Worm (Caenorhabditis elegans) whole organism, mixed stage, embryonic: Measurements from ENCODE around the gene C02F5.10.

Experiments
- ceh-39 ChIP-seq: fragments of 150-350 bp; optimal IDR thresholded peaks from 2 replicates; lab custom pipeline; 2014; ENCODE audit warnings: missing biosample characterization, missing genetic modification characterization
- lin-13 ChIP-seq: fragments of 150-350 bp; optimal IDR thresholded peaks from 2 replicates; lab custom pipeline; 2014; ENCODE audit warnings: missing biosample characterization, missing genetic modification characterization
- nhr-12 ChIP-seq: fragments of 150-350 bp; optimal IDR thresholded peaks from 2 replicates; lab custom pipeline; 2014; ENCODE audit warnings: missing biosample characterization, missing genetic modification characterization
- nhr-237 ChIP-seq: fragments of 150-350 bp; optimal IDR thresholded peaks from 2 replicates; lab custom pipeline; 2014; ENCODE audit warnings: missing biosample characterization, missing genetic modification characterization
- nhr-28 ChIP-seq: fragments of 150-350 bp; optimal IDR thresholded peaks from 2 replicates; lab custom pipeline; 2014; ENCODE audit warnings: missing biosample characterization, missing genetic modification characterization
- snpc-4 ChIP-seq: fragments of 150-350 bp; optimal IDR thresholded peaks from 2 replicates; lab custom pipeline; 2014; ENCODE audit warnings: missing biosample characterization, missing genetic modification characterization
- sptf-1 ChIP-seq: sonication (generic microtip); optimal IDR thresholded peaks from 2 replicates; lab custom pipeline; 2017; ENCODE audit warnings: mild to moderate bottlenecking, missing genetic modification characterization, moderate library complexity, missing compliant biosample characterization
- unc-39 ChIP-seq: fragments of 150-350 bp; optimal IDR thresholded peaks from 2 replicates; lab custom pipeline; 2014; ENCODE audit warnings: missing biosample characterization, missing genetic modification characterization
- unc-62 ChIP-seq: fragments of 150-350 bp; optimal IDR thresholded peaks from 2 replicates; lab custom pipeline; 2014; ENCODE audit warnings: missing biosample characterization, missing genetic modification reagents, missing genetic modification characterization

DNA sequence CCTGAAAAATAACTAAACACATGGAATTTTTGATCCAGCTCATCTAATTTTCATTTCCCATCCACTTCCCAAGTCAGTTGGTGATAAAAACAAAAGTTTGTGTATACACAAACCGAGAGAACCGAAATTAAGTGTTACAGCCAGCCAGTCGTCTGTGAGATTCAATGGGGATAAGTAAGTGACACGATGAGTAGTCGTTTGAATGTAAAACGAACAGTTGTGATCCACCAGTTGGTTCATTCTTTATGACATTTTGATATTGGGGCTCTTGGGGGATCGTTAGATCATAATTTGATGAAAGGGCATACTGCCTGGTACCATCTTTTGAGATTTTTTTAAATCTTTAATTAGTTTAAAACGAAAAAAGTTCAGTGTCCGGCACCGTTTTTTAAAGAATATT is 37.5 kb upstream of the C02F5.10 start:
- TF ChIP-seq unc-62: no peak
- no peak for TF ChIP-seq nhr-12 (tag; lab: Kevin White, UChicago)
- TF ChIP-seq nhr-28 (tag; lab: Kevin White, UChicago): no peak
- no peak for TF ChIP-seq sptf-1
- no peak for TF ChIP-seq snpc-4 (tag; lab: Kevin White, UChicago)
- no peak for TF ChIP-seq unc-39
- no peak for TF ChIP-seq lin-13
- no peak for TF ChIP-seq nhr-237 (tag; lab: Kevin White, UChicago)
- no peak for TF ChIP-seq ceh-39 (tag; lab: Kevin White, UChicago)
